Fruit fly (Drosophila melanogaster) S2 (cell line): ENCODE measurements around the gene CG32573.

ENCODE experiments used
- CG8478 ChIP-seq: fragments of >200 bp; optimal IDR thresholded peaks from 2 replicates; lab custom pipeline; 2018
- CTCF ChIP-seq, 2 experiments: fragments of >200 bp; optimal IDR thresholded peaks; 2 replicates each; lab custom pipeline; 2018

Gene CG32573

DNA sequence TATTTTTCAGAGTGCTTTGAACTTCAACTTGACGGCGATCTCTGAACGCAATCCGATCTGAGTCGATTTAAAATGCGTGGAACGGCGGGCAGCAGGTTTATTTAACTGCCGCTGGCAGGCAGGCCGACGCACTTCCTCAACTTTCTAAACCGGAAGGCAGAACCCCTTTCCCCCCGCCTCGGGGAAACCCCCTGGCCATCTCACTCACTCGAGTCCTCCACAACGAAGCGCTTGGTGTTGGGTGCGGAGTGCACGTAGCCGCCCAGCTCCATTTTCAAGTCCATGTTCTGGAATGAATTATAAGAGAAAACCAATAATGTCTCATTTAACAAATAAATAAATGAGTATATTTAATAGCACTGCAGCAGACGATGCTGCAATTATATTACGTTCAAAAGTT, 18.7 kb downstream of the CG32573 start:
- TF ChIP-seq CG8478, result no peak
- TF ChIP-seq CTCF (optimal IDR thresholded peaks at IDR 0.05; lab: Kevin White, UChicago), result no peak

dm6 chrX:16670262-16670661, 19.1 kb downstream of the CG32573 start:
- TF ChIP-seq CG8478 (no peak), CTCF (optimal IDR thresholded peaks at IDR 0.05; lab: Kevin White, UChicago) (no peak)

DNA sequence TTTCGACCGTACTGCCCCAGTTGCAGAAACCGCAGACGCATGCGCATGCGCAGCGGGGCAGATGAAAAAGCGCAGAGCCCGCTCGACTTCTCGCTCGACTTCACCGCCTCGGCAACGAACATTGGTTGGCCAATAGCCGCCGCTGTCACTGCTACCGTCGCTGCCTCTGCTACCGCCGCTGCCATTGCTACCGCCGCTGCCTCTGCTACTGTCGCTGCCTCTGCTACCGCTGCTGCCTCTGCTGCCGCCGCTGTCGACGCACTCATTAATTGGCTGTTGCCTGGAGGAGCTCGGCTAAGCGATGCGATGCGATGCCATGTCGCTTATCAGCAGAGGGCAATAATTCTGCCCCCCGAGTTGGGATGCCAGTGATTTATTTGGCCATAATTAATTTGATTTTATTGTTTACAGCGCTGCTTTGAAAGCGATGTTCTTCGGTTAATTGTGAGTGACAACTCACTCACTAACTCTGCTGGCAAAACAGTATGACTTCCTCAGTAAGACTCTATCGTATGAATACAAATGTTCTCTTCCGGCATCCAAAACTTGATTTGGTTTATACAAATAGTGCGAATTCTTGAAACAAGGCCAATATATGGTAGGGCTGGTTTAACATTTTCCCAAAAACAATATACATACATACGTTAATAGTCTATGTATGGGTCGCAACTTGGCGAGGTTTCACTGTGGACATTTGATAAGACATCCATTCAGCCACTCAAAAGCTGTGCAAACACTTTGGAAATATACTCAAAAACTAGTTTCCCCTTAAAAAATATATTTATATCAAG, 19.7 kb downstream of the CG32573 start:
- no peak for TF ChIP-seq CG8478
- TF ChIP-seq CTCF (optimal IDR thresholded peaks at IDR 0.05; lab: Kevin White, UChicago), result no peak

dm6 chrX:16672904-16673303, 21.7 kb downstream of the CG32573 start:
- no peak for TF ChIP-seq CTCF (optimal IDR thresholded peaks at IDR 0.05; lab: Kevin White, UChicago)
- TF ChIP-seq CG8478, result no peak

dm6 chrX:16674538-16674937, 23.4 kb downstream of the CG32573 start:
- TF ChIP-seq CTCF (optimal IDR thresholded peaks at IDR 0.05; lab: Kevin White, UChicago), result no peak
- TF ChIP-seq CG8478, result no peak

dm6 chrX:16676653-16677052, 25.5 kb downstream of the CG32573 start, which contains the start of gene CG13012:
Gene CG13012 (minus strand): TSS chrX:16676753.
- TF ChIP-seq CG8478 (no peak), CTCF (optimal IDR thresholded peaks at IDR 0.05; lab: Kevin White, UChicago) (no peak)

DNA sequence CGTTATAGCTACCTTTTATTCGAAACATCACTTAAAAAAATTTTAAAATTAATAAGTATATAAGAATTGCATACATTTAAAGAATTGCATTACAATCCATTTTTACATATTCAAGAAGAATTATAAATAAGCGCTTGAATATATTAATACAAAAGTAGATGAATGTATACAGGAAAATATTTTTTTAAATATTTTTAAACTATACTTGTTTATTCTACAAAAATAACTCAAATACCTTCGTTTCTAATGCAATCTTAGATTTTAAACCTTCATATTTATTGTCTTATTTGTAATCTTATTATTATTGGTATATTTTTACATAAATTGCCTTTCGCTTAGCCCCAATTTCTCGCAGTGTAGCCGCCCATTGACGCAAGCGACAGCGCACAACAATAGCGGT, 26.0 kb downstream of the CG32573 start:
- TF ChIP-seq CG8478, result no peak

DNA sequence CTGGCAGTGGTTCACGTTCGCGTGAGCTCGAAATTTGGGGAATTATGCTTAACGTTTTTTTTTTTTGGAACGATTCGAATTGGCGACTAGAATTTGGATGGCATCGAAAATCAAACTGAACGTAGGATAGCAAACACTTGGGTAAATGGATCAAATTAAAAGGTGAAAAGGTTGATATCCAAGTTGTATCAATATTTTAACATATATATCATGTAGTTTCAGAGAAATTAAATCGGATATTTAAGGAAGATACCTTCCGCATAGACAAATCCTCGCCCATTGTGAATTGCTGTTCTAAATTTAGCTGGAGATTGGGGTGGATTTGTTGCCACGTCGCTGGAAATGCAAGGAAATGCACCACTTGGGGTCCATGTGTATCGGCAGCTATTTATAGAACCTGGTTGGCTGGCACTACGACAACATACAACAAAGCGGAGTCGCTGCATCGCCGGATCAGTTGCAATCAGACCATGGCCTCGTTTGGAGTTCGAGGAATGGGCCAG, 27.7 kb downstream of the CG32573 start, which contains the start of the genes CG13010 and sing:
Gene CG13010, minus strand, starts transcription at position 101 of the 503 bp plus-strand sequence.
Gene sing, plus strand, starts transcription at position 453 of the 503 bp plus-strand sequence.
- no peak for TF ChIP-seq CTCF (optimal IDR thresholded peaks at IDR 0.05; lab: Kevin White, UChicago)
- no peak for TF ChIP-seq CG8478

- TF ChIP-seq CG8478 (no peak), CTCF (optimal IDR thresholded peaks at IDR 0.05; lab: Kevin White, UChicago) (peak; percentile 31 to 49)
Observed at dm6 chrX:16683765-16684164, 32.6 kb downstream of the CG32573 start, which contains the start of gene Axs. Gene Axs (minus strand): TSS chrX:16683895.

DNA sequence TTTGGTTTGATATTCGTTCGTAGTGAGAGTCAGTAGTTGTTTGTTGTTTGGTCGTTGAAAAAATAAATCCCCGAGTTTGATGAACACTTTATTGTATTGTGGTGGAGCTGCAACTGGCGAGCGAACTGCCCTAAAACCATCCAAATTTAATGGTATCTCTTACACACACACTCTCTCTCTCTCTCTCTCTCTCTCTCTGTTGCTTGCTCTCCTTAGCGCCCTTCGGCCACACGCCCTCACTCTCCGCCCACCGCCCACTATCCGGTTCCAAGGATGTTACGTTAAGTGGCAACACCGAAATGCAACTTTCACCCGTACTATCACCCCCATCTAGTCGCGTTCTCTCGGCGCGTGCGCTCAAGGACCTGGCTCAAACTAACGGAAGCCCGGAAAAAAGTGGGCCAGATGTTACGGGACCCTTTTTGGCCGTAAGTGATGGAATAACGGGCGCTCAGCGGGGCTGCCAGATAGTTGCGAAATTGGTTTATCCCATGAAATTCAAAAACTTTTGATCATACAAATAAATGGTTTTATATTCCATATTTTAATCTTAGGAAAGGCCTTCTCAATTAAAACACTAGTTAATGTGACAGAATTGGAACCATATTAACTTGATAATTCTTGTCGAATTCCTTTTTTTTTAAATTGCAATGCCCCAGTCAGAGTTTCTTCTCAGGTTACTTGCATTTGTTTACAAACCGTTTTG, 36.4 kb downstream of the CG32573 start:
- no peak for TF ChIP-seq CTCF (optimal IDR thresholded peaks at IDR 0.05; lab: Kevin White, UChicago)

DNA sequence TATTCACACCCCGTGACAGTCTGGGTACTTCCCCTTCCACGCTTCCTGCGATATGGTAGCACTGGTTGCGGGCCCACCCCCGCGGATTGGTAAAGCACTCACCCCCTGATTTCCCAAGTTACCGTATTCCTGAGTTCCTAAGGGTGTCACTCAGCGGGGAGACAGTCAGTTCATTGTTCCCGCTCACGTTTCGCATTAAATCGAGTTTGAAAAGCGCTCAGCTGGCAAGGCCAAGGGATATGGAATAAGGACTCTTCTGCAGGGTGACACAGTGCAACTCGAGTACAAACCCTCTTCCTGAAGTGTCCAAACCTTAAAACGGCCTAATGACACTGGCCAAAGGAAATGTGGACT, 36.9 kb downstream of the CG32573 start:
- no peak for TF ChIP-seq CTCF (optimal IDR thresholded peaks at IDR 0.05; lab: Kevin White, UChicago)
- TF ChIP-seq CG8478, result no peak

- TF ChIP-seq CG8478 (no peak), CTCF (optimal IDR thresholded peaks at IDR 0.05; lab: Kevin White, UChicago) (no peak)
Observed at dm6 chrX:16689339-16689738, 38.2 kb downstream of the CG32573 start.

- no peak for TF ChIP-seq CTCF (optimal IDR thresholded peaks at IDR 0.05; lab: Kevin White, UChicago)
- no peak for TF ChIP-seq CG8478
Observed at dm6 chrX:16689966-16690365, 38.8 kb downstream of the CG32573 start.

DNA sequence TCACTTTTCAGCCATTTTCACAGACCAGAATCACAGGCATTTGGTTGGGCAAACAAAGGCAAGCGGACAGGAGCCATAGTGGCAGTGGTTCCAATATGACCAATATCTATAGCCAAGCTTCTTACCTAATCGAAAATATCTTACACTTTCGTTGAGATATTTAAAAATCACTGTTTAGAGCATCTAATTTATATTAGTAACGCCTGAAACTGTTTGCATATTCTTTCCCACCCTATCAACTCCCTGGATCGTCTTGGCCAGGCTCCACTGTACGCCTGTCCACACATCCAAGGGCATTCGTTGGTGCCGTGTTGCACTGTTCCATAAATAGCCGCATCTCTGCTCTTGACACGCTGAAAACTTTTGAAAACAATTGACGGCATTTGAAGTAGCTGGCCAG, 39.3 kb downstream of the CG32573 start:
- TF ChIP-seq CG8478 (no peak), CTCF (optimal IDR thresholded peaks at IDR 0.05; lab: Kevin White, UChicago) (no peak)

- TF ChIP-seq CG8478 (no peak), CTCF (optimal IDR thresholded peaks at IDR 0.05; lab: Kevin White, UChicago) (no peak)
Observed at dm6 chrX:16691440-16691839, 40.3 kb downstream of the CG32573 start.

dm6 chrX:16692325-16692724, 41.1 kb downstream of the CG32573 start:
- no peak for TF ChIP-seq CG8478
- TF ChIP-seq CTCF (optimal IDR thresholded peaks at IDR 0.05; lab: Kevin White, UChicago), result no peak
